Worm (Caenorhabditis elegans): Measurements from ENCODE around the gene atln-2.

Gene atln-2

ce11 chrIV:15013083-15013482 is 31.7 kb downstream of the atln-2 start, which contains the start of gene qars-1:
qars-1 (minus strand) TSS chrIV:15013183.
- no peak for TF ChIP-seq ceh-90 (tag; optimal IDR thresholded peaks at IDR 0.05)
- no peak for TF ChIP-seq egl-13 (tag; optimal IDR thresholded peaks at IDR 0.05)
- no peak for TF ChIP-seq sup-37 (GFP tag; optimal IDR thresholded peaks at IDR 0.05)
- TF ChIP-seq blmp-1 (tag; optimal IDR thresholded peaks at IDR 0.05) = no peak
- no peak for TF ChIP-seq unc-130 (tag; optimal IDR thresholded peaks at IDR 0.05)
- TF ChIP-seq hlh-4 (tag; optimal IDR thresholded peaks at IDR 0.05) = no peak
- TF ChIP-seq mab-9 (GFP tag; IDR thresholded peaks at IDR 0.05) = no peak
- TF ChIP-seq elt-3 (tag; optimal IDR thresholded peaks at IDR 0.05) = no peak
- TF ChIP-seq ztf-11 (tag; optimal IDR thresholded peaks at IDR 0.05) = no peak
- TF ChIP-seq mep-1 (tag; optimal IDR thresholded peaks at IDR 0.05) = no peak
- TF ChIP-seq hpl-2 (GFP tag; optimal IDR thresholded peaks at IDR 0.05) = no peak
- TF ChIP-seq efl-3 (GFP tag; optimal IDR thresholded peaks at IDR 0.05) = no peak
- no peak for TF ChIP-seq pax-3 (tag; optimal IDR thresholded peaks at IDR 0.05)
- TF ChIP-seq nhr-12 (tag; optimal IDR thresholded peaks at IDR 0.05) = no peak
- no peak for TF ChIP-seq unc-98 (GFP tag; IDR thresholded peaks at IDR 0.05)

- TF ChIP-seq lin-35 (GFP tag; optimal IDR thresholded peaks at IDR 0.05) = peak in 1 of 2 experiments; percentile 51
- TF ChIP-seq mep-1 (tag; optimal IDR thresholded peaks at IDR 0.05) = peak; percentile 29
- peak; percentile 21 for TF ChIP-seq xbp-1 (tag; optimal IDR thresholded peaks at IDR 0.05)
- peak; percentile 27 for TF ChIP-seq rnt-1 (tag; optimal IDR thresholded peaks at IDR 0.05)
- peak; percentile 24 to 59 (median 54) for TF ChIP-seq dpl-1 (GFP tag; optimal IDR thresholded peaks at IDR 0.05)
- no peak for TF ChIP-seq isw-1 (GFP tag; IDR thresholded peaks at IDR 0.05)
- peak; percentile 43 to 59 for TF ChIP-seq efl-1 (optimal IDR thresholded peaks at IDR 0.05)
- peak; percentile 45 to 94 for TF ChIP-seq efl-1 (GFP tag; optimal IDR thresholded peaks at IDR 0.05 in 1 of 2)
- no peak for TF ChIP-seq lin-39 (tag; optimal IDR thresholded peaks at IDR 0.05)
- peak; percentile 89 for TF ChIP-seq F16B12.6 (tag; optimal IDR thresholded peaks at IDR 0.05)
- peak; percentile 18 for TF ChIP-seq nhr-47 (tag; optimal IDR thresholded peaks at IDR 0.05)
- no peak for TF ChIP-seq elt-2 (tag; optimal IDR thresholded peaks at IDR 0.05)
- peak; percentile 31 for TF ChIP-seq snu-23 (GFP tag; optimal IDR thresholded peaks at IDR 0.05)
- TF ChIP-seq lsy-2 (tag; optimal IDR thresholded peaks at IDR 0.05) = peak; percentile 31 to 43
- TF ChIP-seq nhr-77 (tag; optimal IDR thresholded peaks at IDR 0.05) = no peak
- no peak for TF ChIP-seq lin-13 (GFP tag; optimal IDR thresholded peaks at IDR 0.05)
Observed at ce11 chrIV:15013517-15014085, 32.2 kb downstream of the atln-2 start, which contains the start of gene Y41E3.7. Y41E3.7 (plus strand) TSS chrIV:15014035.

- TF ChIP-seq lsy-2 (tag; optimal IDR thresholded peaks at IDR 0.05) (peak in 1 of 2 experiments; percentile 19), mep-1 (tag; optimal IDR thresholded peaks at IDR 0.05) (peak; percentile 15), snu-23 (GFP tag; optimal IDR thresholded peaks at IDR 0.05) (peak; percentile 5), irx-1 (tag; optimal IDR thresholded peaks at IDR 0.05) (peak; percentile 15), mab-9 (GFP tag; IDR thresholded peaks at IDR 0.05) (no peak), efl-1 (optimal IDR thresholded peaks at IDR 0.05) (peak in 1 of 2 experiments; percentile 7), efl-1 (GFP tag; optimal IDR thresholded peaks at IDR 0.05 in 1 of 2) (no peak), isw-1 (GFP tag; IDR thresholded peaks at IDR 0.05) (peak; percentile 25; the same call in 1 of the 2 replicates), ceh-90 (tag; optimal IDR thresholded peaks at IDR 0.05) (no peak), tbx-2 (tag; optimal IDR thresholded peaks at IDR 0.05) (peak; percentile 46), nhr-19 (GFP tag; conservative IDR thresholded peaks at IDR 0.05) (no peak), fkh-8 (tag; optimal IDR thresholded peaks at IDR 0.05) (no peak), nhr-47 (tag; optimal IDR thresholded peaks at IDR 0.05) (peak; percentile 16), fkh-10 (GFP tag; optimal IDR thresholded peaks at IDR 0.05) (peak; percentile 94), nhr-28 (tag; optimal IDR thresholded peaks at IDR 0.05) (no peak), rnt-1 (tag; optimal IDR thresholded peaks at IDR 0.05) (no peak), nhr-71 (tag; optimal IDR thresholded peaks at IDR 0.05) (peak; percentile 42), ceh-82 (tag; optimal IDR thresholded peaks at IDR 0.05) (peak in 1 of 3 experiments; percentile 17), lin-14 (GFP tag; optimal IDR thresholded peaks at IDR 0.05) (peak; percentile 93), fos-1 (tag; optimal IDR thresholded peaks at IDR 0.05) (no peak), hlh-4 (tag; optimal IDR thresholded peaks at IDR 0.05) (no peak), ces-1 (GFP tag; optimal IDR thresholded peaks at IDR 0.05) (peak; percentile 90), nhr-20 (tag; optimal IDR thresholded peaks at IDR 0.05) (no peak), nhr-84 (tag; optimal IDR thresholded peaks at IDR 0.05) (no peak), unc-130 (tag; optimal IDR thresholded peaks at IDR 0.05) (no peak)
Observed at ce11 chrIV:15016984-15017383, 35.6 kb downstream of the atln-2 start.

All from whole organism, L1 larva.